Worm (Caenorhabditis elegans): ENCODE results near the gene fbxb-43.

DNA sequence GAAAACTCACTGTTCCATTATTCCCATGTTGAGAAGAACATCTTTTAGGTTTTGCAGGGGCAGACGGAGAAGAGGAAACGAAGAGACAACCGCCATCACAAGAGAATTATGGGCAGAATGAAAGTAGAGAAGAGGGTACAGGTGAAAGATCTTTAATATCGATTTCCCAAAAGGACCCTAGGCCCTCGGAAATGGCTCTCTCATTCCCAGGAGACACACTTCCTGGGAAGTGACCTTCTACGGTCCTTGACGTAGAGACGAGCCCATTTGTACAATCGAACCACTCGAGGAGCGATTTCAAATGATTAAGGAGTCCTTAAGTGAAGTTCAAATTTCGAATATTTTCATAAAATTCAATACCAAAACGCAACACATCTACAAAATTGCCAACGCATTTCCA is 35.0 kb downstream of the fbxb-43 start, which contains the start of gene fbxb-46:
- TF ChIP-seq aly-2 (tag; optimal IDR thresholded peaks at IDR 0.05) (no peak), hlh-4 (tag; optimal IDR thresholded peaks at IDR 0.05) (no peak), lsy-2 (tag; optimal IDR thresholded peaks at IDR 0.05) (no peak), C34B4.2 (tag; optimal IDR thresholded peaks at IDR 0.05) (no peak), nhr-12 (tag; optimal IDR thresholded peaks at IDR 0.05) (no peak), ceh-82 (tag; optimal IDR thresholded peaks at IDR 0.05) (no peak), ceh-90 (tag; optimal IDR thresholded peaks at IDR 0.05) (no peak), ama-1 (optimal IDR thresholded peaks at IDR 0.05) (no peak), nhr-28 (tag; optimal IDR thresholded peaks at IDR 0.05) (no peak), lin-13 (GFP tag; optimal IDR thresholded peaks at IDR 0.05) (no peak), fos-1 (tag; optimal IDR thresholded peaks at IDR 0.05) (no peak), alr-1 (tag; optimal IDR thresholded peaks at IDR 0.05; ENCODE audit: borderline replicate concordance) (no peak), snpc-4 (tag; optimal IDR thresholded peaks at IDR 0.05) (no peak), unc-62 (GFP tag; optimal IDR thresholded peaks at IDR 0.05) (no peak)

All from whole organism, L1 larva.